Fruit fly (Drosophila melanogaster) whole organism, prepupa: ENCODE measurements around the gene CG1637.

Experiments used
- CG6792 ChIP-seq: fragments of 200-800 bp; sonication (Bioruptor generic); optimal IDR thresholded peaks from 3 replicates; lab custom pipeline; 2016; ENCODE audit warnings: missing biosample characterization, missing genetic modification characterization
- dsx ChIP-seq: fragments of 200-800 bp; optimal IDR thresholded peaks from 3 replicates; lab custom pipeline; 2019; ENCODE audit warnings: missing biosample characterization, mild to moderate bottlenecking, missing genetic modification characterization, moderate library complexity; ENCODE audit not compliant: poor library complexity, severe bottlenecking
- ss ChIP-seq, 2 experiments: fragments of 200-800 bp; sonication (Bioruptor generic); optimal IDR thresholded peaks; 2 replicates in 1 of 2; 3 replicates in 1 of 2; lab custom pipeline; 2017 to 2018; ENCODE audit warnings: mild to moderate bottlenecking in 2 of 2, missing biosample characterization in 2 of 2, missing genetic modification characterization in 2 of 2, moderate library complexity in 1 of 2

Gene CG1637

DNA sequence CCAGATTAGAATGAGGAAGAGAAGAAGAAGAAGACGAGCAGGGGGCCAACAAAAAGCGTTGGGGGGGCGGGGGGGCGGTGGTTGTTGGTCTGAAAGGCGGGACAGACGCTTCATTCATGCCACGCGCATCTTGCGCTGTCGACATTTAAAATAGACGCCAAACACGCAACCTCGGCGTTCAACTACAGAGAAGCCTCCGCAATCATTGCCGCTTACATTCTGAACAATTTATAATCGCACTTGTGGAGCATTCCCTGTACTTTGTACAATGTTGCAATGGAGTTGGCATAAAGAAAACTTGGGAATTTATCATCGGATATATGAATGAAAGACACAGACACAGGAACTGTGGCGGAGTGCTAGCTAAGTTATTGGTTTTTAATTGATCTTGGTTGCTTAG lies 57.0 kb downstream of the CG1637 start:
- TF ChIP-seq ss (GFP tag; optimal IDR thresholded peaks at IDR 0.05; lab: Kevin White, UChicago): peak in 1 of 2 experiments; percentile 73
- peak; percentile 88 for TF ChIP-seq dsx (GFP tag; lab: Kevin White, UChicago)
- TF ChIP-seq CG6792 (GFP tag; lab: Kevin White, UChicago): no peak
- TF ChIP-seq, all 60 proteins: peak for 2
